Fruit fly (Drosophila melanogaster) whole organism, embryonic: ENCODE measurements around the gene CG13060.
A peak's percentile ranks its signal among the peaks of the same experiment; 100 is the strongest.

Source experiments
- B-H2 ChIP-seq: fragments of 200-800 bp; sonication (Bioruptor generic); optimal IDR thresholded peaks from 2 replicates; lab custom pipeline; 2018; ENCODE audit warnings: missing biosample characterization, mild to moderate bottlenecking, missing genetic modification characterization
- CG10209 ChIP-seq: fragments of 200-800 bp; sonication (Bioruptor generic); optimal IDR thresholded peaks from 3 replicates; lab custom pipeline; 2017; ENCODE audit warnings: missing biosample characterization, mild to moderate bottlenecking, missing genetic modification characterization, missing genetic modification reagents
- CG10267 ChIP-seq: fragments of 200-800 bp; sonication (Bioruptor generic); optimal IDR thresholded peaks from 2 replicates; lab custom pipeline; 2018; ENCODE audit warnings: missing biosample characterization, mild to moderate bottlenecking, missing genetic modification characterization, moderate library complexity
- CG10274 ChIP-seq: fragments of 200-800 bp; sonication (Bioruptor generic); optimal IDR thresholded peaks from 3 replicates; lab custom pipeline; 2017; ENCODE audit warnings: missing biosample characterization, mild to moderate bottlenecking, missing genetic modification characterization
- CG14710 ChIP-seq: fragments of 200-800 bp; sonication (Bioruptor generic); optimal IDR thresholded peaks from 3 replicates; lab custom pipeline; 2019; ENCODE audit warnings: missing biosample characterization, mild to moderate bottlenecking, missing genetic modification characterization, moderate library complexity
- CG15514 ChIP-seq: fragments of 200-800 bp; sonication (Bioruptor generic); optimal IDR thresholded peaks from 3 replicates; lab custom pipeline; 2017; ENCODE audit warnings: missing biosample characterization, missing genetic modification characterization, mild to moderate bottlenecking, moderate library complexity, missing genetic modification reagents
- CG15696 ChIP-seq: fragments of 200-800 bp; sonication (Bioruptor generic); optimal IDR thresholded peaks from 2 replicates; lab custom pipeline; 2019; ENCODE audit warnings: missing biosample characterization, mild to moderate bottlenecking, missing genetic modification characterization, moderate library complexity
- CG17186 ChIP-seq: fragments of 200-800 bp; sonication (Bioruptor generic); optimal IDR thresholded peaks from 3 replicates; lab custom pipeline; 2017; ENCODE audit warnings: missing biosample characterization, missing genetic modification reagents, missing genetic modification characterization
- CG2120 ChIP-seq: fragments of 200-800 bp; sonication (Bioruptor generic); optimal IDR thresholded peaks from 3 replicates; lab custom pipeline; 2016; ENCODE audit warnings: missing biosample characterization, missing genetic modification characterization
- CG2678 ChIP-seq: fragments of 200-800 bp; sonication (Bioruptor generic); optimal IDR thresholded peaks from 3 replicates; lab custom pipeline; 2019; ENCODE audit warnings: missing biosample characterization, mild to moderate bottlenecking, missing genetic modification characterization, moderate library complexity
- CG3163 ChIP-seq: fragments of 200-800 bp; sonication (Bioruptor generic); optimal IDR thresholded peaks from 3 replicates; lab custom pipeline; 2016; ENCODE audit warnings: missing biosample characterization, missing genetic modification characterization
- CG3407 ChIP-seq: fragments of 200-800 bp; sonication (Bioruptor generic); optimal IDR thresholded peaks from 2 replicates; lab custom pipeline; 2018; ENCODE audit warnings: missing biosample characterization, mild to moderate bottlenecking, missing genetic modification characterization
- CG3838 ChIP-seq: fragments of 200-800 bp; sonication (Bioruptor generic); optimal IDR thresholded peaks from 3 replicates; lab custom pipeline; 2016; ENCODE audit warnings: missing biosample characterization, missing genetic modification characterization
- CG5245 ChIP-seq: fragments of 200-800 bp; sonication (Bioruptor generic); optimal IDR thresholded peaks from 3 replicates; lab custom pipeline; 2016; ENCODE audit warnings: missing biosample characterization, missing genetic modification characterization
- CG6654 ChIP-seq: fragments of 200-800 bp; sonication (Bioruptor generic); optimal IDR thresholded peaks from 2 replicates; lab custom pipeline; 2017; ENCODE audit warnings: missing biosample characterization, mild to moderate bottlenecking, missing genetic modification characterization
- CG7963 ChIP-seq: fragments of 200-800 bp; sonication (Bioruptor generic); IDR thresholded peaks from 3 replicates; pipeline ENCODE4 v1.3.6; 2022; ENCODE audit warnings: missing biosample characterization, missing genetic modification characterization; ENCODE audit not compliant: partially characterized antibody
- CG8089 ChIP-seq: fragments of 200-800 bp; sonication (Bioruptor generic); optimal IDR thresholded peaks from 3 replicates; lab custom pipeline; 2016; ENCODE audit warnings: missing biosample characterization, missing genetic modification characterization
- CG8765 ChIP-seq: fragments of 200-800 bp; sonication (Bioruptor generic); IDR thresholded peaks from 2 replicates; pipeline ENCODE4 v1.3.6; 2022; ENCODE audit warnings: missing biosample characterization, missing genetic modification characterization
- CG8924 ChIP-seq: fragments of 200-800 bp; optimal IDR thresholded peaks from 3 replicates; lab custom pipeline; 2019; ENCODE audit warnings: missing biosample characterization, mild to moderate bottlenecking, missing genetic modification characterization, moderate library complexity
- CG9609 ChIP-seq: fragments of 200-800 bp; sonication (Bioruptor generic); optimal IDR thresholded peaks from 3 replicates; lab custom pipeline; 2016; ENCODE audit warnings: missing biosample characterization, missing genetic modification characterization
- D ChIP-seq, 2 experiments: fragments of 200-800 bp in 1 of 2; fragments of >200 bp in 1 of 2; sonication (Bioruptor generic) in 1 of 2; optimal IDR thresholded peaks; 2 replicates in 1 of 2; 3 replicates in 1 of 2; lab custom pipeline; 2017; ENCODE audit warnings: mild to moderate bottlenecking in 1 of 2, missing biosample characterization in 1 of 2, missing genetic modification characterization in 1 of 2, missing genetic modification reagents in 1 of 2
- Dip3 ChIP-seq: fragments of 200-800 bp; sonication (Bioruptor generic); optimal IDR thresholded peaks from 3 replicates; lab custom pipeline; 2016; ENCODE audit warnings: missing biosample characterization, missing genetic modification characterization
- Doc3 ChIP-seq: fragments of 200-800 bp; sonication (Bioruptor generic); IDR thresholded peaks from 3 replicates; pipeline ENCODE4 v1.3.6; 2022; ENCODE audit warnings: missing biosample characterization, missing genetic modification characterization; ENCODE audit not compliant: partially characterized antibody
- Fer3 ChIP-seq: fragments of 200-800 bp; sonication (Bioruptor generic); optimal IDR thresholded peaks from 2 replicates; lab custom pipeline; 2018; ENCODE audit warnings: missing biosample characterization, mild to moderate bottlenecking, missing genetic modification characterization, moderate library complexity
- HLHmδ ChIP-seq: fragments of 200-800 bp; sonication (Bioruptor generic); optimal IDR thresholded peaks from 2 replicates; lab custom pipeline; 2018; ENCODE audit warnings: missing biosample characterization, mild to moderate bottlenecking, missing genetic modification characterization, moderate library complexity
- Hmx ChIP-seq: fragments of 200-800 bp; sonication (Bioruptor generic); optimal IDR thresholded peaks from 2 replicates; lab custom pipeline; 2016; ENCODE audit warnings: missing biosample characterization, missing genetic modification characterization
- MESR4 ChIP-seq: fragments of 200-800 bp; sonication (Bioruptor generic); optimal IDR thresholded peaks from 2 replicates; lab custom pipeline; 2018; ENCODE audit warnings: missing biosample characterization, mild to moderate bottlenecking, missing genetic modification characterization, moderate library complexity
- NfI ChIP-seq: fragments of 200-800 bp; sonication (Bioruptor generic); optimal IDR thresholded peaks from 3 replicates; lab custom pipeline; 2018; ENCODE audit warnings: missing biosample characterization, mild to moderate bottlenecking, missing genetic modification characterization, moderate library complexity
- Opbp ChIP-seq: fragments of 200-800 bp; sonication (Bioruptor generic); IDR thresholded peaks from 3 replicates; pipeline ENCODE4 v1.3.6; 2022; ENCODE audit warnings: missing biosample characterization, missing genetic modification characterization; ENCODE audit not compliant: partially characterized antibody
- Optix ChIP-seq: fragments of 200-800 bp; sonication (Bioruptor generic); IDR thresholded peaks from 3 replicates; pipeline ENCODE4 v1.3.6; 2022; ENCODE audit warnings: missing biosample characterization, missing genetic modification characterization
- Taf1 ChIP-seq: fragments of 200-800 bp; sonication (Bioruptor generic); IDR thresholded peaks from 2 replicates; pipeline ENCODE4 v1.3.6; 2022; ENCODE audit warnings: missing biosample characterization, missing genetic modification characterization
- br ChIP-seq: fragments of >200 bp; optimal IDR thresholded peaks from 2 replicates; lab custom pipeline; 2017
- btn ChIP-seq: fragments of 200-800 bp; sonication (Bioruptor generic); optimal IDR thresholded peaks from 2 replicates; lab custom pipeline; 2016; ENCODE audit warnings: missing biosample characterization, missing genetic modification characterization
- chif ChIP-seq, 2 experiments: fragments of 200-800 bp; sonication (Bioruptor generic); optimal IDR thresholded peaks; 3 replicates each; lab custom pipeline; 2016; ENCODE audit warnings: missing biosample characterization in 2 of 2, missing genetic modification characterization in 2 of 2
- crc ChIP-seq: fragments of 200-800 bp; sonication (Bioruptor generic); optimal IDR thresholded peaks from 2 replicates; lab custom pipeline; 2016; ENCODE audit warnings: missing biosample characterization, missing genetic modification characterization
- crol ChIP-seq: fragments of 200-800 bp; sonication (Bioruptor generic); IDR thresholded peaks from 2 replicates; pipeline ENCODE4 v1.3.6; 2022; ENCODE audit warnings: missing biosample characterization, missing genetic modification characterization
- ems ChIP-seq: fragments of 200-800 bp; sonication (Bioruptor generic); optimal IDR thresholded peaks from 3 replicates; lab custom pipeline; 2016; ENCODE audit warnings: missing biosample characterization, missing genetic modification characterization
- fd64A ChIP-seq: fragments of 200-800 bp; sonication (Bioruptor generic); optimal IDR thresholded peaks from 3 replicates; lab custom pipeline; 2018; ENCODE audit warnings: missing biosample characterization, mild to moderate bottlenecking, missing genetic modification characterization
- gce ChIP-seq: fragments of 200-800 bp; sonication (Bioruptor generic); IDR thresholded peaks from 3 replicates; pipeline ENCODE4 v1.3.6; 2022; ENCODE audit warnings: missing biosample characterization, missing genetic modification characterization
- gsb-n ChIP-seq: fragments of 200-800 bp; sonication (Bioruptor generic); optimal IDR thresholded peaks from 3 replicates; lab custom pipeline; 2018; ENCODE audit warnings: missing biosample characterization, mild to moderate bottlenecking, missing genetic modification characterization
- jing ChIP-seq: fragments of 200-800 bp; sonication (Bioruptor generic); optimal IDR thresholded peaks from 2 replicates; lab custom pipeline; 2018; ENCODE audit warnings: missing biosample characterization, mild to moderate bottlenecking, missing genetic modification characterization
- kni ChIP-seq: fragments of 200-800 bp; sonication (Bioruptor generic); optimal IDR thresholded peaks from 3 replicates; lab custom pipeline; 2017; ENCODE audit warnings: mild to moderate bottlenecking, missing biosample characterization, missing genetic modification reagents, missing genetic modification characterization
- knrl ChIP-seq: fragments of 200-800 bp; sonication (Bioruptor generic); IDR thresholded peaks from 3 replicates; pipeline ENCODE4 v1.3.6; 2022; ENCODE audit warnings: missing biosample characterization, missing genetic modification characterization; ENCODE audit not compliant: partially characterized antibody
- mld ChIP-seq: fragments of 200-800 bp; sonication (Bioruptor generic); IDR thresholded peaks from 3 replicates; pipeline ENCODE4 v1.3.6; 2022; ENCODE audit warnings: missing biosample characterization, missing genetic modification characterization; ENCODE audit not compliant: partially characterized antibody
- org-1 ChIP-seq: fragments of 200-800 bp; sonication (Bioruptor generic); optimal IDR thresholded peaks from 2 replicates; lab custom pipeline; 2017; ENCODE audit warnings: missing biosample characterization, missing genetic modification characterization
- pb ChIP-seq: fragments of 200-800 bp; sonication (Bioruptor generic); optimal IDR thresholded peaks from 3 replicates; lab custom pipeline; 2016; ENCODE audit warnings: missing biosample characterization, missing genetic modification characterization
- run ChIP-seq: fragments of 200-800 bp; sonication (Bioruptor generic); optimal IDR thresholded peaks from 3 replicates; lab custom pipeline; 2018; ENCODE audit warnings: missing biosample characterization, mild to moderate bottlenecking, missing genetic modification characterization
- sna ChIP-seq: fragments of 200-800 bp; sonication (Bioruptor generic); IDR thresholded peaks from 2 replicates; pipeline ENCODE4 v1.3.6; 2022; ENCODE audit warnings: missing biosample characterization, missing genetic modification characterization; ENCODE audit not compliant: partially characterized antibody
- so ChIP-seq: fragments of 200-800 bp; sonication (Bioruptor generic); IDR thresholded peaks from 3 replicates; pipeline ENCODE4 v1.3.6; 2022; ENCODE audit warnings: missing biosample characterization, missing genetic modification characterization
- sqz ChIP-seq: fragments of 200-800 bp; sonication (Bioruptor generic); optimal IDR thresholded peaks from 3 replicates; lab custom pipeline; 2018; ENCODE audit warnings: missing biosample characterization, mild to moderate bottlenecking, missing genetic modification characterization
- usp ChIP-seq: fragments of >200 bp; optimal IDR thresholded peaks from 2 replicates; lab custom pipeline; 2017; ENCODE audit warnings: missing biosample characterization, missing genetic modification characterization

The CG13060 gene

dm6 chr3L:16309972-16310371 is 9.7 kb upstream of the CG13060 start (continued):
- TF ChIP-seq D (optimal IDR thresholded peaks at IDR 0.05; lab: Kevin White, UChicago) (no peak), D (GFP tag; optimal IDR thresholded peaks at IDR 0.05; lab: Kevin White, UChicago) (no peak), run (no peak), CG3407 (GFP tag; lab: Kevin White, UChicago) (no peak), kni (GFP tag; lab: Kevin White, UChicago) (no peak), NfI (GFP tag; lab: Kevin White, UChicago) (no peak), CG2678 (tag; lab: Kevin White, UChicago) (no peak), so (no peak), CG8924 (tag; lab: Kevin White, UChicago) (no peak), crc (GFP tag; lab: Kevin White, UChicago) (no peak), usp (GFP tag; lab: Kevin White, UChicago) (no peak), fd64A (GFP tag; lab: Kevin White, UChicago) (no peak), mld (GFP tag; lab: Robert Waterston, UW) (no peak), sna (GFP tag; lab: Robert Waterston, UW) (no peak), CG5245 (GFP tag; lab: Kevin White, UChicago) (no peak), ems (GFP tag; lab: Kevin White, UChicago) (no peak), gce (GFP tag; lab: Robert Waterston, UW) (no peak), CG15514 (GFP tag; lab: Kevin White, UChicago) (peak; percentile 23), Doc3 (no peak), org-1 (peak; percentile 37), CG3163 (GFP tag; lab: Kevin White, UChicago) (no peak), CG10209 (GFP tag; lab: Kevin White, UChicago) (no peak), CG9609 (GFP tag; lab: Kevin White, UChicago) (no peak), Hmx (GFP tag; lab: Kevin White, UChicago) (no peak), CG3838 (GFP tag; lab: Kevin White, UChicago) (no peak), chif (GFP tag; optimal IDR thresholded peaks at IDR 0.05; lab: Kevin White, UChicago) (peak in 1 of 2 experiments; percentile 10), jing (GFP tag; lab: Kevin White, UChicago) (no peak), HLHmδ (GFP tag; lab: Kevin White, UChicago) (no peak), Taf1 (GFP tag; lab: Robert Waterston, UW) (no peak), sqz (no peak), br (lab: Kevin White, UChicago) (no peak), CG14710 (tag; lab: Kevin White, UChicago) (no peak), CG6654 (GFP tag; lab: Kevin White, UChicago) (no peak), B-H2 (GFP tag; lab: Kevin White, UChicago) (no peak), MESR4 (GFP tag; lab: Kevin White, UChicago) (no peak), gsb-n (tag; lab: Kevin White, UChicago) (no peak), CG15696 (tag; lab: Kevin White, UChicago) (no peak), btn (GFP tag; lab: Kevin White, UChicago) (no peak), CG8765 (no peak), CG2120 (GFP tag; lab: Kevin White, UChicago) (peak; percentile 67), Dip3 (peak; percentile 5), CG17186 (GFP tag; lab: Kevin White, UChicago) (no peak), CG7963 (GFP tag; lab: Robert Waterston, UW) (no peak), Optix (no peak), knrl (GFP tag; lab: Robert Waterston, UW) (no peak), pb (no peak), Fer3 (tag; lab: Kevin White, UChicago) (peak; percentile 2), CG10267 (tag; lab: Kevin White, UChicago) (no peak), Opbp (GFP tag; lab: Robert Waterston, UW) (no peak), crol (GFP tag; lab: Robert Waterston, UW) (no peak), CG8089 (GFP tag; lab: Kevin White, UChicago) (no peak), CG10274 (no peak)
